Worm (Caenorhabditis elegans) whole organism, L1 larva: Measurements from ENCODE around the gene Y15E3A.3.

Source experiments
- C04F5.9 ChIP-seq: sonication (generic microtip); optimal IDR thresholded peaks from 2 replicates; lab custom pipeline; 2016; ENCODE audit warnings: missing genetic modification characterization, missing compliant biosample characterization
- F16B12.6 ChIP-seq: fragments of 150-350 bp; optimal IDR thresholded peaks from 2 replicates; lab custom pipeline; 2014; ENCODE audit warnings: missing biosample characterization, missing genetic modification characterization
- Y116A8C.19 ChIP-seq: sonication (generic microtip); optimal IDR thresholded peaks from 2 replicates; lab custom pipeline; 2016; ENCODE audit warnings: missing compliant biosample characterization, missing genetic modification characterization, borderline replicate concordance
- aha-1 ChIP-seq: fragments of 150-350 bp; optimal IDR thresholded peaks from 2 replicates; lab custom pipeline; 2014; ENCODE audit warnings: missing biosample characterization, missing genetic modification characterization
- aly-2 ChIP-seq: fragments of 150-350 bp; optimal IDR thresholded peaks from 2 replicates; lab custom pipeline; 2014; ENCODE audit warnings: missing biosample characterization, missing genetic modification characterization
- ama-1 ChIP-seq: fragments of 150-350 bp; optimal IDR thresholded peaks from 2 replicates; lab custom pipeline; 2014
- ceh-63 ChIP-seq: fragments of 200-800 bp; sonication (Bioruptor generic); optimal IDR thresholded peaks from 2 replicates; lab custom pipeline; 2018; ENCODE audit warnings: mild to moderate bottlenecking, missing genetic modification characterization, missing compliant biosample characterization
- ceh-8 ChIP-seq: fragments of 200-800 bp; sonication (Bioruptor generic); optimal IDR thresholded peaks from 2 replicates; lab custom pipeline; 2018; ENCODE audit warnings: mild to moderate bottlenecking, missing genetic modification characterization, moderate library complexity, missing compliant biosample characterization
- ceh-82 ChIP-seq, 3 experiments: fragments of 150-350 bp in 1 of 3; sonication (generic microtip) in 2 of 3; optimal IDR thresholded peaks; 2 replicates each; lab custom pipeline; 2014 to 2017; ENCODE audit warnings: missing biosample characterization in 3 of 3, missing genetic modification characterization in 3 of 3
- ceh-88 ChIP-seq: fragments of 200-800 bp; sonication (Bioruptor generic); IDR thresholded peaks from 2 replicates; pipeline ENCODE4 v1.3.6; 2022; ENCODE audit warnings: missing genetic modification characterization, missing compliant biosample characterization
- dpl-1 ChIP-seq, 3 experiments: fragments of 150-350 bp in 2 of 3; sonication (generic microtip) in 1 of 3; optimal IDR thresholded peaks; 2 replicates each; lab custom pipeline; 2014 to 2017; ENCODE audit warnings: missing biosample characterization in 3 of 3, missing genetic modification characterization in 3 of 3, missing genetic modification reagents in 3 of 3
- efl-1 ChIP-seq, 4 experiments: fragments of 150-350 bp; optimal IDR thresholded peaks in 3 of 4; peaks in 1 of 4; 1 replicate in 1 of 4; 2 replicates in 3 of 4; lab custom pipeline; 2014; ENCODE audit warnings: missing biosample characterization in 2 of 4, missing genetic modification characterization in 2 of 4, missing genetic modification reagents in 2 of 4
- egl-13 ChIP-seq: sonication (generic microtip); optimal IDR thresholded peaks from 2 replicates; lab custom pipeline; 2016; ENCODE audit warnings: missing genotype, missing genetic modification reagents, missing genetic modification characterization, missing compliant biosample characterization
- egl-27 ChIP-seq, 2 experiments: fragments of 150-350 bp in 1 of 2; sonication (generic microtip); optimal IDR thresholded peaks; 3 replicates each; lab custom pipeline; 2017 to 2018; ENCODE audit warnings: missing biosample characterization in 2 of 2, missing genetic modification characterization in 2 of 2, missing genetic modification reagents in 2 of 2
- elt-2 ChIP-seq: sonication (generic microtip); optimal IDR thresholded peaks from 2 replicates; lab custom pipeline; 2016; ENCODE audit warnings: missing genetic modification characterization, mild to moderate bottlenecking, inconsistent platforms, missing compliant biosample characterization, missing genetic modification reagents
- fkh-4 ChIP-seq: sonication (generic microtip); optimal IDR thresholded peaks from 2 replicates; lab custom pipeline; 2016; ENCODE audit warnings: missing compliant biosample characterization, missing genetic modification characterization, borderline replicate concordance
- fkh-8 ChIP-seq: sonication (generic microtip); optimal IDR thresholded peaks from 2 replicates; lab custom pipeline; 2016; ENCODE audit warnings: mild to moderate bottlenecking, missing genetic modification characterization, missing compliant biosample characterization
- fos-1 ChIP-seq: fragments of 150-350 bp; optimal IDR thresholded peaks from 2 replicates; lab custom pipeline; 2014; ENCODE audit warnings: missing biosample characterization, missing genetic modification characterization
- grh-1 ChIP-seq: fragments of 200-800 bp; sonication (Bioruptor generic); IDR thresholded peaks from 2 replicates; pipeline ENCODE4 v1.3.6; 2022; ENCODE audit warnings: missing genetic modification reagents, missing genetic modification characterization, missing compliant biosample characterization
- hlh-17 ChIP-seq: fragments of 200-800 bp; sonication (Bioruptor generic); optimal IDR thresholded peaks from 2 replicates; lab custom pipeline; 2018; ENCODE audit warnings: missing genetic modification characterization, mild to moderate bottlenecking, missing compliant biosample characterization, moderate library complexity, borderline replicate concordance
- irx-1 ChIP-seq: sonication (generic microtip); optimal IDR thresholded peaks from 2 replicates; lab custom pipeline; 2016; ENCODE audit warnings: missing genetic modification characterization, missing compliant biosample characterization
- isw-1 ChIP-seq: fragments of 200-800 bp; sonication (Bioruptor generic); IDR thresholded peaks from 2 replicates; pipeline ENCODE4 v1.3.6; 2022; ENCODE audit warnings: missing genetic modification characterization, missing compliant biosample characterization
- jun-1 ChIP-seq: fragments of 150-350 bp; optimal IDR thresholded peaks from 2 replicates; lab custom pipeline; 2014; ENCODE audit warnings: missing biosample characterization, missing genetic modification reagents, missing genetic modification characterization
- lin-13 ChIP-seq: fragments of 150-350 bp; optimal IDR thresholded peaks from 2 replicates; lab custom pipeline; 2014; ENCODE audit warnings: missing biosample characterization, missing genetic modification reagents, missing genetic modification characterization
- lin-14 ChIP-seq: fragments of 200-800 bp; sonication (Bioruptor generic); optimal IDR thresholded peaks from 2 replicates; lab custom pipeline; 2018; ENCODE audit warnings: mild to moderate bottlenecking, missing genetic modification characterization, moderate library complexity, missing compliant biosample characterization
- lin-15B ChIP-seq: fragments of 150-350 bp; sonication (generic microtip); optimal IDR thresholded peaks from 3 replicates; lab custom pipeline; 2014; ENCODE audit warnings: missing biosample characterization, missing genetic modification characterization
- lin-35 ChIP-seq, 2 experiments: fragments of 150-350 bp; optimal IDR thresholded peaks; 2 replicates each; lab custom pipeline; 2014; ENCODE audit warnings: missing biosample characterization in 2 of 2, missing genetic modification characterization in 2 of 2, missing genetic modification reagents in 2 of 2
- lsy-2 ChIP-seq, 2 experiments: fragments of 150-350 bp; optimal IDR thresholded peaks; 2 replicates each; lab custom pipeline; 2014; ENCODE audit warnings: missing biosample characterization in 2 of 2, missing genetic modification characterization in 2 of 2
- mep-1 ChIP-seq: fragments of 150-350 bp; optimal IDR thresholded peaks from 2 replicates; lab custom pipeline; 2014; ENCODE audit warnings: missing biosample characterization, missing genetic modification characterization
- nhr-11 ChIP-seq: fragments of 150-350 bp; optimal IDR thresholded peaks from 2 replicates; lab custom pipeline; 2014; ENCODE audit warnings: missing biosample characterization, missing genetic modification characterization
- nhr-12 ChIP-seq: sonication (generic microtip); optimal IDR thresholded peaks from 2 replicates; lab custom pipeline; 2017; ENCODE audit warnings: missing biosample characterization, missing genetic modification characterization
- nhr-19 ChIP-seq: fragments of 200-800 bp; sonication (Bioruptor generic); conservative IDR thresholded peaks from 2 replicates; pipeline ENCODE4 v1.3.6; 2022; ENCODE audit warnings: missing genetic modification characterization, missing compliant biosample characterization
- nhr-47 ChIP-seq: sonication (generic microtip); optimal IDR thresholded peaks from 2 replicates; lab custom pipeline; 2016; ENCODE audit warnings: mild to moderate bottlenecking, missing genetic modification characterization, moderate library complexity, missing compliant biosample characterization
- nhr-71 ChIP-seq: sonication (generic microtip); optimal IDR thresholded peaks from 2 replicates; lab custom pipeline; 2016; ENCODE audit warnings: mild to moderate bottlenecking, missing genetic modification characterization, moderate library complexity, missing compliant biosample characterization
- nhr-76 ChIP-seq: sonication (generic microtip); optimal IDR thresholded peaks from 2 replicates; lab custom pipeline; 2017; ENCODE audit warnings: missing biosample characterization, missing genetic modification characterization
- nhr-77 ChIP-seq: fragments of 150-350 bp; optimal IDR thresholded peaks from 2 replicates; lab custom pipeline; 2014; ENCODE audit warnings: missing biosample characterization, missing genetic modification characterization
- nhr-90 ChIP-seq: sonication (generic microtip); optimal IDR thresholded peaks from 2 replicates; lab custom pipeline; 2016; ENCODE audit warnings: mild to moderate bottlenecking, missing genetic modification characterization, missing compliant biosample characterization; ENCODE audit not compliant: poor library complexity
- pqm-1 ChIP-seq: sonication (generic microtip); optimal IDR thresholded peaks from 3 replicates; lab custom pipeline; 2017; ENCODE audit warnings: missing biosample characterization, missing genetic modification characterization
- skn-1 ChIP-seq: fragments of 150-350 bp; optimal IDR thresholded peaks from 2 replicates; lab custom pipeline; 2014; ENCODE audit warnings: missing biosample characterization, missing genetic modification characterization
- snpc-4 ChIP-seq: fragments of 150-350 bp; optimal IDR thresholded peaks from 2 replicates; lab custom pipeline; 2014; ENCODE audit warnings: missing biosample characterization, missing genetic modification characterization
- snu-23 ChIP-seq: sonication (generic microtip); optimal IDR thresholded peaks from 2 replicates; lab custom pipeline; 2016; ENCODE audit warnings: missing genetic modification characterization, missing compliant biosample characterization
- sptf-1 ChIP-seq: fragments of 150-350 bp; optimal IDR thresholded peaks from 2 replicates; lab custom pipeline; 2014; ENCODE audit warnings: missing biosample characterization, missing genetic modification characterization
- sup-37 ChIP-seq: fragments of 200-800 bp; sonication (Bioruptor generic); optimal IDR thresholded peaks from 2 replicates; lab custom pipeline; 2018; ENCODE audit warnings: mild to moderate bottlenecking, missing genetic modification characterization, missing compliant biosample characterization
- swsn-7 ChIP-seq: sonication (generic microtip); optimal IDR thresholded peaks from 2 replicates; lab custom pipeline; 2016; ENCODE audit warnings: missing genetic modification characterization, missing compliant biosample characterization
- tlp-1 ChIP-seq: fragments of 150-350 bp; optimal IDR thresholded peaks from 2 replicates; lab custom pipeline; 2014; ENCODE audit warnings: missing biosample characterization, missing genetic modification characterization
- unc-62 ChIP-seq: fragments of 150-350 bp; optimal IDR thresholded peaks from 2 replicates; lab custom pipeline; 2014; ENCODE audit warnings: missing biosample characterization, missing genetic modification reagents, missing genetic modification characterization
- unc-98 ChIP-seq: fragments of 200-800 bp; sonication (Bioruptor generic); IDR thresholded peaks from 2 replicates; pipeline ENCODE4 v1.3.6; 2022; ENCODE audit warnings: missing genetic modification characterization, missing compliant biosample characterization
- vab-15 ChIP-seq: sonication (generic microtip); optimal IDR thresholded peaks from 2 replicates; lab custom pipeline; 2017; ENCODE audit warnings: missing genotype, mild to moderate bottlenecking, missing genetic modification characterization, missing compliant biosample characterization
- xbp-1 ChIP-seq: sonication (generic microtip); optimal IDR thresholded peaks from 2 replicates; lab custom pipeline; 2016; ENCODE audit warnings: missing genetic modification characterization, missing compliant biosample characterization
- ztf-4 ChIP-seq: fragments of 150-350 bp; optimal IDR thresholded peaks from 2 replicates; lab custom pipeline; 2014; ENCODE audit warnings: missing biosample characterization, missing genetic modification characterization

Y15E3A.3 gene

DNA sequence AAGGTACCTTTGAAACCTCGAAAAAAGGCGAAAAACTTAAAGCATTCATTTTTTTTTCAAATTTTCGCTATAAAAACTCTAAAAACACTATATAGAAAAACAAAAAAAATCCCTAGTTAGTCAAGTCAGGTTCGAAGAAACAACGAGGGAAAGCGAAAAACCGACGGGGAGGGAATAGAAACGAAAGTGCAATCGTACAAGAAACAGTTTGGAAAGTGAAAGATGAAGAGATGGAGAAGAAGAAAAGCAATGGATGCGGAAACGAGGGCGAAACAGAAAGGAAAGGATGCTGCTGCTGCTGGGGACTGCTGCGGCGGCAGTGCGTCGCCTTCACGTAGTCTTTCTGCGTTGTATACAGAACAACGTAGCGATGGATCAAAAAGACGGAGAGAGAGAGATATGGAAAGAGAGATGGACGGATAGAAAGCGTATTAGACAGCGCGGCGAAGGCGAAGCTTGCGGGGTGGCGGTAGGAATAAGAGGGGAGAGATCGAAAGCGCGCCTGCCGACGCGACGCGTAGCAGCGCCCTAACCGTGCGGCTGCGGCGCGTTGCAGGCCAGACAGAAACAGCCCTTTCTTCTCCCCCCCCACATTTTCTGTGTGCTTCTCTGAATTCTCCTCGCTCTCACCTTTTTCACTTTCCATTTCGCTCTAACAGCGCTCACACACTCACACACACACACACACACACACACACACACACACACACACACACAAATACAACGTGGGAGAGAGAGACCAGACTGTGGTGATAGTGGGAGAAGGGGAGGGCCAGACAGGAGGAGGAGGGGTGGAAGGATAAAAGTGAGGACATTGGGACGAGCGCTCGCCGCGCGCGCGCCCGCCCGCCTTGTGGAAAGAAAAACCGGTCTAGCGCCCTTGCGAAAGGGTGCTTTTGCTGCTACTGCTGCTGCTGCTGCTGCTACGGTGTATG is 50.5 kb downstream of the Y15E3A.3 start (continued):
- peak; percentile 83 for TF ChIP-seq fkh-8
- TF ChIP-seq lin-15B (tag; lab: Kevin White, UChicago), result no peak
- TF ChIP-seq skn-1 (tag; lab: Kevin White, UChicago), result peak; percentile 56
- peak; percentile 74 for TF ChIP-seq elt-2 (tag; lab: Kevin White, UChicago)
- TF ChIP-seq egl-13 (tag; lab: Kevin White, UChicago), result peak; percentile 35
- TF ChIP-seq pqm-1 (tag; lab: Kevin White, UChicago), result no peak
- peak; percentile 8 to 79 (median 59) for TF ChIP-seq ceh-82 (tag; optimal IDR thresholded peaks at IDR 0.05; lab: Kevin White, UChicago)
- peak; percentile 27 for TF ChIP-seq xbp-1 (tag; lab: Kevin White, UChicago)
- TF ChIP-seq irx-1, result peak; percentile 61
- no peak for TF ChIP-seq nhr-12
- TF ChIP-seq sup-37 (GFP tag; lab: Kevin White, UChicago), result peak; percentile 48
- TF ChIP-seq nhr-11 (tag; lab: Kevin White, UChicago), result peak; percentile 52
- TF ChIP-seq F16B12.6 (tag; lab: Kevin White, UChicago), result no peak
- TF ChIP-seq ceh-8 (GFP tag; lab: Kevin White, UChicago), result no peak
- TF ChIP-seq fkh-4 (tag; lab: Kevin White, UChicago), result no peak
- peak; percentile 79 for TF ChIP-seq nhr-47
- TF ChIP-seq ceh-63 (GFP tag; lab: Kevin White, UChicago), result no peak
- TF ChIP-seq efl-1 (optimal IDR thresholded peaks at IDR 0.05; lab: Kevin White, UChicago), result peak; percentile 40 to 56
- peak in 1 of 2 experiments; percentile 64 for TF ChIP-seq efl-1 (GFP tag; optimal IDR thresholded peaks at IDR 0.05 in 1 of 2; lab: Kevin White, UChicago)
- TF ChIP-seq nhr-77 (tag; lab: Kevin White, UChicago), result peak; percentile 73
- TF ChIP-seq vab-15 (tag; lab: Kevin White, UChicago), result no peak
- TF ChIP-seq lin-35 (GFP tag; optimal IDR thresholded peaks at IDR 0.05; lab: Kevin White, UChicago), result peak; percentile 45 to 70
- TF ChIP-seq nhr-90 (tag; lab: Kevin White, UChicago), result peak; percentile 68
- TF ChIP-seq sptf-1 (tag; lab: Kevin White, UChicago), result no peak
- TF ChIP-seq tlp-1, result no peak
- TF ChIP-seq snpc-4, result peak; percentile 21
- TF ChIP-seq ama-1 (lab: Kevin White, UChicago), result no peak
- peak; percentile 64 for TF ChIP-seq mep-1 (tag; lab: Kevin White, UChicago)
- TF ChIP-seq dpl-1 (GFP tag; optimal IDR thresholded peaks at IDR 0.05; lab: Kevin White, UChicago), result peak in 2 of 3 experiments; percentile 10 to 17
- peak; percentile 94 for TF ChIP-seq grh-1
- peak; percentile 91 for TF ChIP-seq jun-1 (tag; lab: Kevin White, UChicago)
- peak; percentile 85 for TF ChIP-seq nhr-19 (GFP tag; lab: Robert Waterston, UW)
- peak; percentile 49; the same call in 1 of the 2 replicates for TF ChIP-seq ceh-88
- TF ChIP-seq snu-23 (GFP tag; lab: Kevin White, UChicago), result peak; percentile 76
- TF ChIP-seq unc-98 (GFP tag; lab: Robert Waterston, UW), result no peak
- TF ChIP-seq aly-2 (tag; lab: Kevin White, UChicago), result no peak
- TF ChIP-seq fos-1 (tag; lab: Kevin White, UChicago), result peak; percentile 44
- TF ChIP-seq nhr-71 (tag; lab: Kevin White, UChicago), result peak; percentile 93
- peak; percentile 88 for TF ChIP-seq lin-13 (GFP tag; lab: Kevin White, UChicago)
- TF ChIP-seq ztf-4 (tag; lab: Kevin White, UChicago), result peak; percentile 88
- no peak for TF ChIP-seq unc-62 (GFP tag; lab: Kevin White, UChicago)
- no peak for TF ChIP-seq Y116A8C.19 (tag; lab: Kevin White, UChicago)
- TF ChIP-seq nhr-76 (tag; lab: Kevin White, UChicago), result no peak
- TF ChIP-seq C04F5.9, result no peak
- peak; percentile 65 to 76 for TF ChIP-seq lsy-2 (tag; optimal IDR thresholded peaks at IDR 0.05; lab: Kevin White, UChicago)
- no peak for TF ChIP-seq hlh-17 (GFP tag; lab: Kevin White, UChicago)
- peak; percentile 40 for TF ChIP-seq isw-1
- TF ChIP-seq swsn-7 (tag; lab: Kevin White, UChicago), result peak; percentile 81
- no peak for TF ChIP-seq aha-1 (tag; lab: Kevin White, UChicago)
- TF ChIP-seq lin-14 (GFP tag; lab: Kevin White, UChicago), result peak; percentile 98
- TF ChIP-seq egl-27 (tag; optimal IDR thresholded peaks at IDR 0.05; lab: Kevin White, UChicago), result peak; percentile 43 to 81
